Worm (Caenorhabditis elegans) whole organism, late embryonic: Measurements from ENCODE around the gene F25A2.1.

ENCODE experiments used
- F13H6.1 ChIP-seq: sonication (generic microtip); optimal IDR thresholded peaks from 2 replicates; lab custom pipeline; 2016; ENCODE audit warnings: missing genetic modification characterization, missing compliant biosample characterization
- K09A11.1 ChIP-seq: sonication (generic microtip); optimal IDR thresholded peaks from 2 replicates; lab custom pipeline; 2017; ENCODE audit warnings: antibody characterized with exemption, mild to moderate bottlenecking, missing genetic modification characterization, missing compliant biosample characterization; ENCODE audit not compliant: insufficient read depth
- T23F11.4 ChIP-seq: fragments of 200-800 bp; sonication (Bioruptor generic); optimal IDR thresholded peaks from 2 replicates; lab custom pipeline; 2018; ENCODE audit warnings: mild to moderate bottlenecking, missing genetic modification characterization, missing compliant biosample characterization
- ceh-14 ChIP-seq: sonication (generic microtip); optimal IDR thresholded peaks from 2 replicates; lab custom pipeline; 2016; ENCODE audit warnings: missing genotype, missing genetic modification characterization, missing compliant biosample characterization
- ceh-18 ChIP-seq: sonication (generic microtip); optimal IDR thresholded peaks from 2 replicates; lab custom pipeline; 2016; ENCODE audit warnings: missing genetic modification characterization, missing compliant biosample characterization
- ceh-19 ChIP-seq: fragments of 200-800 bp; sonication (Bioruptor generic); optimal IDR thresholded peaks from 2 replicates; lab custom pipeline; 2018; ENCODE audit warnings: mild to moderate bottlenecking, missing genetic modification characterization, missing compliant biosample characterization
- ceh-2 ChIP-seq: sonication (generic microtip); optimal IDR thresholded peaks from 2 replicates; lab custom pipeline; 2016; ENCODE audit warnings: missing genotype, missing genetic modification characterization, missing compliant biosample characterization
- ceh-30 ChIP-seq: fragments of 150-350 bp; optimal IDR thresholded peaks from 2 replicates; lab custom pipeline; 2014; ENCODE audit warnings: missing biosample characterization, missing genetic modification characterization
- ceh-31 ChIP-seq: sonication (generic microtip); optimal IDR thresholded peaks from 2 replicates; lab custom pipeline; 2016; ENCODE audit warnings: missing genetic modification characterization, missing compliant biosample characterization
- ceh-34 ChIP-seq: sonication (generic microtip); optimal IDR thresholded peaks from 2 replicates; lab custom pipeline; 2016; ENCODE audit warnings: mild to moderate bottlenecking, missing genetic modification characterization, missing compliant biosample characterization
- ceh-45 ChIP-seq: fragments of 200-800 bp; sonication (Bioruptor generic); IDR thresholded peaks from 2 replicates; pipeline ENCODE4 v1.3.6; 2022; ENCODE audit warnings: missing genetic modification reagents, missing genetic modification characterization, missing compliant biosample characterization
- ceh-48 ChIP-seq: sonication (generic microtip); optimal IDR thresholded peaks from 2 replicates; lab custom pipeline; 2016; ENCODE audit warnings: missing genetic modification characterization, inconsistent platforms, missing compliant biosample characterization
- ceh-6 ChIP-seq: fragments of 200-800 bp; sonication (Bioruptor generic); optimal IDR thresholded peaks from 2 replicates; lab custom pipeline; 2018; ENCODE audit warnings: mild to moderate bottlenecking, missing genetic modification characterization, missing compliant biosample characterization
- dmd-4 ChIP-seq: sonication (generic microtip); optimal IDR thresholded peaks from 2 replicates; lab custom pipeline; 2016; ENCODE audit warnings: borderline replicate concordance, missing genetic modification characterization, missing compliant biosample characterization
- elt-2 ChIP-seq: sonication (generic microtip); optimal IDR thresholded peaks from 2 replicates; lab custom pipeline; 2016; ENCODE audit warnings: missing genetic modification reagents, missing genetic modification characterization, missing compliant biosample characterization
- elt-4 ChIP-seq: sonication (generic microtip); optimal IDR thresholded peaks from 2 replicates; lab custom pipeline; 2016; ENCODE audit warnings: missing genetic modification characterization, missing compliant biosample characterization
- eyg-1 ChIP-seq: sonication (generic microtip); optimal IDR thresholded peaks from 2 replicates; lab custom pipeline; 2016; ENCODE audit warnings: missing genotype, missing genetic modification characterization, missing compliant biosample characterization
- fkh-6 ChIP-seq: sonication (generic microtip); optimal IDR thresholded peaks from 2 replicates; lab custom pipeline; 2016; ENCODE audit warnings: missing genetic modification characterization, missing compliant biosample characterization
- hlh-13 ChIP-seq: fragments of 200-800 bp; sonication (Bioruptor generic); optimal IDR thresholded peaks from 2 replicates; lab custom pipeline; 2018; ENCODE audit warnings: mild to moderate bottlenecking, missing genetic modification characterization, missing compliant biosample characterization
- hlh-15 ChIP-seq: sonication (generic microtip); optimal IDR thresholded peaks from 2 replicates; lab custom pipeline; 2016; ENCODE audit warnings: missing genetic modification characterization, missing compliant biosample characterization
- lin-11 ChIP-seq: fragments of 200-800 bp; sonication (Bioruptor generic); optimal IDR thresholded peaks from 2 replicates; lab custom pipeline; 2018; ENCODE audit warnings: mild to moderate bottlenecking, missing genetic modification characterization, missing compliant biosample characterization
- madf-2 ChIP-seq: sonication (generic microtip); optimal IDR thresholded peaks from 2 replicates; lab custom pipeline; 2017; ENCODE audit warnings: missing genetic modification characterization, missing compliant biosample characterization
- nfya-1 ChIP-seq: sonication (generic microtip); optimal IDR thresholded peaks from 2 replicates; lab custom pipeline; 2017; ENCODE audit warnings: missing genetic modification characterization, mild to moderate bottlenecking, missing compliant biosample characterization, antibody characterized with exemption, moderate library complexity
- nhr-232 ChIP-seq: sonication (generic microtip); optimal IDR thresholded peaks from 2 replicates; lab custom pipeline; 2016; ENCODE audit warnings: missing genetic modification characterization, missing compliant biosample characterization
- npax-4 ChIP-seq: sonication (generic microtip); optimal IDR thresholded peaks from 2 replicates; lab custom pipeline; 2016; ENCODE audit warnings: missing genetic modification characterization, missing compliant biosample characterization
- pag-3 ChIP-seq: sonication (generic microtip); optimal IDR thresholded peaks from 2 replicates; lab custom pipeline; 2016; ENCODE audit warnings: missing compliant biosample characterization, missing genetic modification characterization, borderline replicate concordance
- pax-1 ChIP-seq: fragments of 150-350 bp; optimal IDR thresholded peaks from 2 replicates; lab custom pipeline; 2014; ENCODE audit warnings: missing biosample characterization, missing genetic modification characterization
- ref-2 ChIP-seq: sonication (generic microtip); optimal IDR thresholded peaks from 2 replicates; lab custom pipeline; 2016; ENCODE audit warnings: missing genetic modification characterization, missing compliant biosample characterization
- rnt-1 ChIP-seq: sonication (generic microtip); optimal IDR thresholded peaks from 2 replicates; lab custom pipeline; 2016; ENCODE audit warnings: missing genetic modification characterization, missing compliant biosample characterization
- sdc-2 ChIP-seq: sonication (generic microtip); optimal IDR thresholded peaks from 2 replicates; lab custom pipeline; 2016; ENCODE audit warnings: missing genotype, missing genetic modification characterization, missing compliant biosample characterization
- sox-2 ChIP-seq: fragments of 200-800 bp; sonication (Bioruptor generic); IDR thresholded peaks from 2 replicates; pipeline ENCODE4 v1.3.6; 2022; ENCODE audit warnings: missing genetic modification reagents, missing genetic modification characterization, missing compliant biosample characterization
- tbx-2 ChIP-seq: sonication (generic microtip); optimal IDR thresholded peaks from 2 replicates; lab custom pipeline; 2016; ENCODE audit warnings: missing genetic modification characterization, missing compliant biosample characterization
- unc-42 ChIP-seq: sonication (generic microtip); optimal IDR thresholded peaks from 2 replicates; lab custom pipeline; 2016; ENCODE audit warnings: missing genotype, missing genetic modification characterization, missing compliant biosample characterization
- unc-55 ChIP-seq: sonication (generic microtip); optimal IDR thresholded peaks from 2 replicates; lab custom pipeline; 2017; ENCODE audit warnings: missing biosample characterization, missing genetic modification reagents, missing genetic modification characterization
- unc-86 ChIP-seq: sonication (generic microtip); optimal IDR thresholded peaks from 2 replicates; lab custom pipeline; 2016; ENCODE audit warnings: missing genetic modification characterization, missing compliant biosample characterization

F25A2.1 gene

DNA sequence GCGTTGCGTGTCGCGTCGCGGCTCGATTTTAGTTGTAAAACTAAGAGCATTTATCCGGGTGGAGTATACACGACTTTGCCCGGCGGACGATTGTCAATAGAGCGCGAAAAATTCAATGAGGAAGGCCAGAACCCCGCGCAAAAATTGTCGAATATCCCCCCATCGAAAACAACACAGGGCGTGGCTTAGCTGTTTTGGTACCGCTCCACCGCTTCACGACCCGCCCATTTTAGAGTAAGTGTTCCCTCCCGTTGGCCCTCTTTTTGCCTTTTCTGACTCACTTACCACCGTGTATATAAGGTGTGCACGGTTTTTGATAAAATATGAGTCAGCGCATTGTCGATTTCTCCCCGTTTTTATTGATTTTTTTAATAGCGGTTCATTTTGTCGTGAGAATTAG, 26.0 kb upstream of the F25A2.1 start:
- TF ChIP-seq ceh-30 (tag; lab: Kevin White, UChicago), result no peak
- TF ChIP-seq hlh-13 (GFP tag; lab: Kevin White, UChicago), result peak; percentile 16
- TF ChIP-seq, all 69 proteins: peak for 1

DNA sequence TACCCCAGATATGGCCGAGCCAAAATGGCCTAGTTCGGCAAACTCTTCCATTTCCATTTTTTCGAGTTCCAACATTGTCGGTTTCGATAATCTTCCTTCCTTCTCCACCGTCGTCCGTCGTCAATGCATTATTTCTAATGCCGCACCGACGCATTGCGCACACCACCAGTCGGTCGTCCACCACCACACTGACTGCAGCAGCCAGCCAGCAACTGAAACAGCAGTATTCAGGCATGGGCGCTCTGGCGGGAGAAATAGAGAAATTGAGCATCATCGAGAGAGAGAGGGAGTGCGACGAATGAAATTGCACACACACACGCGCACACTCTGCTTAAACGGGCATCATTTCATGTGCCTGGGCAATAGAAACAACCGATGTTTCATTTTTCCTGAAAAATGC, 25.5 kb upstream of the F25A2.1 start:
- TF ChIP-seq ceh-31 (tag; lab: Kevin White, UChicago) (peak; percentile 63), sdc-2 (peak; percentile 25), unc-42 (tag; lab: Kevin White, UChicago) (peak; percentile 43), unc-55 (no peak), ceh-34 (tag; lab: Kevin White, UChicago) (peak; percentile 6), ceh-14 (peak; percentile 68), hlh-15 (no peak), elt-4 (tag; lab: Kevin White, UChicago) (no peak), ceh-45 (GFP tag; lab: Robert Waterston, UW) (no peak), ceh-19 (peak; percentile 30), npax-4 (tag; lab: Kevin White, UChicago) (no peak), ceh-6 (GFP tag; lab: Kevin White, UChicago) (peak; percentile 15), T23F11.4 (GFP tag; lab: Kevin White, UChicago) (no peak), eyg-1 (peak; percentile 18), rnt-1 (tag; lab: Kevin White, UChicago) (peak; percentile 12), elt-2 (tag; lab: Kevin White, UChicago) (no peak), ceh-18 (peak; percentile 41), ceh-30 (tag; lab: Kevin White, UChicago) (no peak), dmd-4 (tag; lab: Kevin White, UChicago) (peak; percentile 49), ceh-2 (no peak), lin-11 (tag; lab: Kevin White, UChicago) (no peak), unc-86 (peak; percentile 52), madf-2 (tag; lab: Kevin White, UChicago) (peak; percentile 32), nfya-1 (tag; lab: Kevin White, UChicago) (peak; percentile 47), F13H6.1 (tag; lab: Kevin White, UChicago) (peak; percentile 46)

DNA sequence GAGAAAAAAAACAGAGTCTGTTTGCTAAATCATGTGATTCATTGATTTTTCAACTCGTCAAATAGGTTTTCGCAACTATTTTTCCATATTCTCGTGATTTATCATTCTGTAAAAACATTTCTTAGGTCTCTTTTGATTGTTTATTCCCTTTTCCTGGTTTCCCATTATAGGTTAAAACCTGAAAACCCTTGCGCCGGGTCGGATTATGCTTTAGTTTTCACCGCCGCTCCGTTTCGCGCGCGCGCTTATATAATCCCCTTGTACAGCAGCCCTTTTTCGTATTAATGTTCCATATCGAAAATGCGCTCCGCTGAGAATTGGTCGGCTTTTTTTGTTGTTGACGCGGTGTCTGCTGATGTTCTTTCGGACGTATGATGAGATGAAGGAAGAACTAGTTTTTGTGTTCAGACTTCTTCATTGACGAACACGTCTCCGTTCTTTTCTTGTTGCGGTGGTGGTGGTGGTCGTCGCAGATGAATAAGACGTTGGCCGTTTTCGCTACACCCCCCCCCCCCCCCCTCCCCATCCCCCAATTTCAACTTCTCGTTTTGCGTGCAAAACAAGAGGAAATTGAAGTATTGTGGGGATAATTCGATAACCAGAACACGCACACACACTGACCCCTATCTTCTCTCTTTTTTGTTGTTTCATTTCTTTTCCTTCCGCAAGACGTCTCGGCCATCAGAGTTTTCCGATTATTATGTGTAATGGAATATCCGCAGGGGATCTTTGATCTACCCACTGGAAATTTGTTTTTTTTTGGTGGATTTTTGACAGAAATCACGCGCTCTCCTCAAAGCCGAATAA, 24.7 kb upstream of the F25A2.1 start:
- TF ChIP-seq unc-42 (tag; lab: Kevin White, UChicago) (peak; percentile 76), npax-4 (tag; lab: Kevin White, UChicago) (no peak), ceh-48 (no peak)

DNA sequence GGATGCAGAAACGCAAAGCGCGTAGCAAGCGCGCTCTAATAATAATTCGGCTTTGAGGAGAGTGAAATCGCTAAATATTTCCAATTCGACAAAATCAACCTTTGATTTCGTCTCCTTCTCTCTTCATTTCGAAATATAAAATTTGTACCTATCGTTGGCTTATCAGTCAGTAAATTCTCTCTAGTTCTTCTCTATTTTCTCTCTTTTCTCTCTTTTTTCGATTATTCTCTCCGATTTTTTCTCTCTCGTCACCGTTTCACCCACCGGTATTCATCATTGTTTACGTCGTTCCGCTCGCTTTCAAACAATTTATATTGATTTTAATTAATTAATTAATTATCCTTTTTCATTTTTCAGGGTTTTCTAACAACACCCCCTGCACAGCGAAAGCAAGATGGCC, 23.5 kb upstream of the F25A2.1 start, which contains the start of gene cmd-1:
cmd-1 (plus strand) TSS at position 358 of the 400 bp plus-strand sequence.
- TF ChIP-seq pag-3 (no peak), unc-55 (peak; percentile 12)

ce11 chrV:1156431-1156830, 22.9 kb upstream of the F25A2.1 start:
- no peak for TF ChIP-seq K09A11.1
- no peak for TF ChIP-seq elt-2 (tag; lab: Kevin White, UChicago)
- TF ChIP-seq rnt-1 (tag; lab: Kevin White, UChicago), result no peak
- TF ChIP-seq sox-2 (GFP tag; lab: Robert Waterston, UW), result no peak
- TF ChIP-seq nhr-232, result no peak
- no peak for TF ChIP-seq eyg-1
- no peak for TF ChIP-seq fkh-6 (tag; lab: Kevin White, UChicago)
- no peak for TF ChIP-seq ceh-14
- TF ChIP-seq lin-11 (tag; lab: Kevin White, UChicago), result no peak
- TF ChIP-seq ref-2 (tag; lab: Kevin White, UChicago), result no peak
- no peak for TF ChIP-seq pax-1
- TF ChIP-seq tbx-2 (tag; lab: Kevin White, UChicago), result no peak
- TF ChIP-seq ceh-19, result no peak
